Worm (Caenorhabditis elegans) whole organism, L2 larva: ENCODE measurements around the gene agt-1.
A peak's percentile ranks its signal among the peaks of the same experiment; 100 is the strongest.

Source experiments
- C34F6.9 ChIP-seq: fragments of 150-350 bp; optimal IDR thresholded peaks from 2 replicates; lab custom pipeline; 2014; ENCODE audit warnings: missing biosample characterization, missing genetic modification characterization
- R02D3.7 ChIP-seq: fragments of 150-350 bp; optimal IDR thresholded peaks from 2 replicates; lab custom pipeline; 2014; ENCODE audit warnings: missing biosample characterization, missing genetic modification characterization
- Y55F3AM.14 ChIP-seq: fragments of 200-800 bp; sonication (Bioruptor generic); optimal IDR thresholded peaks from 2 replicates; lab custom pipeline; 2018; ENCODE audit warnings: mild to moderate bottlenecking, missing genetic modification characterization, missing compliant biosample characterization
- ZK546.5 ChIP-seq: sonication (generic microtip); optimal IDR thresholded peaks from 2 replicates; lab custom pipeline; 2017; ENCODE audit warnings: missing biosample characterization, missing genetic modification characterization
- alr-1 ChIP-seq: fragments of 150-350 bp; optimal IDR thresholded peaks from 2 replicates; lab custom pipeline; 2014; ENCODE audit warnings: missing biosample characterization, missing genetic modification characterization
- ama-1 ChIP-seq: fragments of 150-350 bp; optimal IDR thresholded peaks from 2 replicates; lab custom pipeline; 2018; ENCODE audit warnings: inconsistent platforms
- ceh-16 ChIP-seq: fragments of 150-350 bp; optimal IDR thresholded peaks from 2 replicates; lab custom pipeline; 2014; ENCODE audit warnings: missing biosample characterization, missing genetic modification characterization
- crh-2 ChIP-seq: sonication (generic microtip); optimal IDR thresholded peaks from 2 replicates; lab custom pipeline; 2017; ENCODE audit warnings: missing biosample characterization, missing genetic modification characterization
- dmd-4 ChIP-seq: sonication (generic microtip); optimal IDR thresholded peaks from 2 replicates; lab custom pipeline; 2017; ENCODE audit warnings: missing biosample characterization, missing genetic modification characterization
- egl-27 ChIP-seq: sonication (generic microtip); optimal IDR thresholded peaks from 3 replicates; lab custom pipeline; 2017; ENCODE audit warnings: missing biosample characterization, missing genetic modification reagents, missing genetic modification characterization
- elt-1 ChIP-seq: fragments of 150-350 bp; optimal IDR thresholded peaks from 2 replicates; lab custom pipeline; 2014; ENCODE audit warnings: missing biosample characterization, missing genetic modification characterization
- elt-3 ChIP-seq: sonication (generic microtip); optimal IDR thresholded peaks from 2 replicates; lab custom pipeline; 2017; ENCODE audit warnings: missing biosample characterization, missing genetic modification characterization
- fos-1 ChIP-seq: fragments of 150-350 bp; optimal IDR thresholded peaks from 2 replicates; lab custom pipeline; 2014; ENCODE audit warnings: missing biosample characterization, missing genetic modification characterization
- lin-11 ChIP-seq: fragments of 150-350 bp; sonication (generic microtip); optimal IDR thresholded peaks from 2 replicates; lab custom pipeline; 2014; ENCODE audit warnings: missing biosample characterization, missing genetic modification characterization, inconsistent platforms, mixed read lengths
- lin-39 ChIP-seq: fragments of 150-350 bp; optimal IDR thresholded peaks from 2 replicates; lab custom pipeline; 2014; ENCODE audit warnings: missing biosample characterization, missing genetic modification reagents, missing genetic modification characterization
- lsy-2 ChIP-seq, 2 experiments: fragments of 150-350 bp in 1 of 2; sonication (generic microtip) in 1 of 2; optimal IDR thresholded peaks; 2 replicates each; lab custom pipeline; 2014 to 2017; ENCODE audit warnings: missing biosample characterization in 2 of 2, missing genetic modification characterization in 2 of 2
- mab-5 ChIP-seq: fragments of 150-350 bp; optimal IDR thresholded peaks from 2 replicates; lab custom pipeline; 2014; ENCODE audit warnings: missing biosample characterization, missing genetic modification characterization
- mdl-1 ChIP-seq, 2 experiments: fragments of 150-350 bp in 1 of 2; sonication (generic microtip) in 1 of 2; optimal IDR thresholded peaks; 2 replicates each; lab custom pipeline; 2017; ENCODE audit warnings: missing biosample characterization in 2 of 2, missing genetic modification characterization in 2 of 2
- nhr-10 ChIP-seq: sonication (generic microtip); optimal IDR thresholded peaks from 2 replicates; lab custom pipeline; 2017; ENCODE audit warnings: missing biosample characterization, missing genetic modification characterization
- nhr-11 ChIP-seq: fragments of 150-350 bp; optimal IDR thresholded peaks from 2 replicates; lab custom pipeline; 2014; ENCODE audit warnings: missing biosample characterization, missing genetic modification characterization
- nhr-129 ChIP-seq: fragments of 150-350 bp; optimal IDR thresholded peaks from 2 replicates; lab custom pipeline; 2014; ENCODE audit warnings: missing biosample characterization, missing genetic modification characterization
- nhr-21 ChIP-seq: fragments of 150-350 bp; optimal IDR thresholded peaks from 2 replicates; lab custom pipeline; 2014; ENCODE audit warnings: missing biosample characterization, missing genetic modification characterization
- nhr-25 ChIP-seq: fragments of 150-350 bp; sonication (generic microtip); optimal IDR thresholded peaks from 3 replicates; lab custom pipeline; 2014; ENCODE audit warnings: missing biosample characterization, missing genetic modification characterization
- nhr-77 ChIP-seq: fragments of 150-350 bp; optimal IDR thresholded peaks from 2 replicates; lab custom pipeline; 2014; ENCODE audit warnings: missing biosample characterization, missing genetic modification characterization
- peb-1 ChIP-seq: fragments of 150-350 bp; optimal IDR thresholded peaks from 2 replicates; lab custom pipeline; 2014; ENCODE audit warnings: missing biosample characterization, missing genetic modification characterization
- sem-4 ChIP-seq: fragments of 150-350 bp; optimal IDR thresholded peaks from 2 replicates; lab custom pipeline; 2014; ENCODE audit warnings: missing biosample characterization, missing genetic modification reagents, missing genetic modification characterization
- sma-3 ChIP-seq: sonication (generic microtip); optimal IDR thresholded peaks from 2 replicates; lab custom pipeline; 2016; ENCODE audit warnings: missing genetic modification reagents, missing genetic modification characterization, missing compliant biosample characterization
- unc-62 ChIP-seq: fragments of 150-350 bp; optimal IDR thresholded peaks from 2 replicates; lab custom pipeline; 2014; ENCODE audit warnings: missing biosample characterization, missing genetic modification reagents, missing genetic modification characterization
- zag-1 ChIP-seq: fragments of 150-350 bp; optimal IDR thresholded peaks from 2 replicates; lab custom pipeline; 2014; ENCODE audit warnings: missing biosample characterization, missing genetic modification characterization

agt-1 gene

DNA sequence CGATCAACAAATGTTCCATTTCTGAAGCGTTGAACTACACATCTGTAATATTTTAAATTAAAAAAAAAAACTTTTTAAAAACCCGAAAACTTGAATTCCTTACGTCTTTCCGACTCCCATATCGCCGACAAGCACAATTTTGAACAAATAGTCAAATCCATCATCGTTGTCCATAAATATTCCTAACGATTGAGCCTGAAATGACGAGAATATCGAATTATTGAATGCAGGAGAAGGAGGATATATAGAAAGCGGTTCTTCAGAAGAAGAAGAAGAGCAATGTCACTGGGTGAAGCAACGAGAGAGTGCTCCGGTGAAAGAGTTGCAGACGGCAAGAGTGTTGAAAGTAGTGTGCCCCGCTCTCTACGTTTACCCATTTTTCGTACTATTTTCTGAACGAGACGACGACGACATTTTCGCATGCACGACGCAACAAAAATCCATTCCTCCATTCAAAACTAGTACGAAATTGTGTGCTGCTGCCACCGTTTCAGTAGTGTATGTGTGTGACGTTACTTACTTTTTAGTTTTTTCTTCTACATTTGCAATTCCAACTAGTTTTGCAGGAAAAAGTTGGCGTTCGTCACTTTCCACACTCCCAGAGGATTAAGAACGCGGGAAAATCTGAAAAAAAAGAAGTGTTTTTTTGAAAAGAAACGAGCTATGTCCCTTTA, 14.7 kb upstream of the agt-1 start, which contains the start of gene rab-19:
Gene rab-19, minus strand, starts transcription at position 624 of the 674 bp plus-strand sequence.
- TF ChIP-seq fos-1 (tag; lab: Kevin White, UChicago), result no peak
- TF ChIP-seq zag-1 (tag; lab: Kevin White, UChicago), result no peak
- TF ChIP-seq nhr-129 (tag; lab: Kevin White, UChicago), result peak; percentile 87
- peak; percentile 37 for TF ChIP-seq C34F6.9 (tag; lab: Kevin White, UChicago)
- peak in 1 of 2 experiments; percentile 35 for TF ChIP-seq lsy-2 (tag; optimal IDR thresholded peaks at IDR 0.05; lab: Kevin White, UChicago)
- no peak for TF ChIP-seq elt-1 (tag; lab: Kevin White, UChicago)
- peak; percentile 37 for TF ChIP-seq lin-11 (tag; lab: Kevin White, UChicago)

DNA sequence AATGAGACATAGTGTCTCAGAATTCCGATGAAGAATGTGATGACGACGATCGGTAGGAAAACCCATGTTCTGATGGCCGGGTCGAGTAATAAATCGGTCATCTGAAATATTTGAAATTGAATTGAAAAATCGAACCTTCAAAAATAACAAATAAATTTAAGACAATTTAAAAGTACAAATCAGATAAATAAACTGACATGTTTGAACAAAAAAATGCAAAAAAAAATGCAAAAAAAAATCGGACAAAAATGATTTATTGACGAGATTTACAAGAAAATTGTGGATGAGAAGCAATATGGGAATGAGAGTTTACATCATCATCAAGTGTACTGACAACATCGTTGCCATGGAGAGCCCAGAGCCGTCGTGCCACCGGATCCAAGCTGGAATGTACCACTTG, 12.6 kb upstream of the agt-1 start, which contains the start of gene emc-3:
Gene emc-3, minus strand, starts transcription at position 101 of the 400 bp plus-strand sequence.
- TF ChIP-seq crh-2 (tag; lab: Kevin White, UChicago) (no peak), egl-27 (tag; lab: Kevin White, UChicago) (no peak), lin-11 (tag; lab: Kevin White, UChicago) (no peak), mdl-1 (tag; optimal IDR thresholded peaks at IDR 0.05; lab: Kevin White, UChicago) (no peak), nhr-21 (tag; lab: Kevin White, UChicago) (no peak), nhr-10 (tag; lab: Kevin White, UChicago) (no peak), elt-3 (tag; lab: Kevin White, UChicago) (no peak), Y55F3AM.14 (GFP tag; lab: Kevin White, UChicago) (no peak), dmd-4 (tag; lab: Kevin White, UChicago) (no peak)

DNA sequence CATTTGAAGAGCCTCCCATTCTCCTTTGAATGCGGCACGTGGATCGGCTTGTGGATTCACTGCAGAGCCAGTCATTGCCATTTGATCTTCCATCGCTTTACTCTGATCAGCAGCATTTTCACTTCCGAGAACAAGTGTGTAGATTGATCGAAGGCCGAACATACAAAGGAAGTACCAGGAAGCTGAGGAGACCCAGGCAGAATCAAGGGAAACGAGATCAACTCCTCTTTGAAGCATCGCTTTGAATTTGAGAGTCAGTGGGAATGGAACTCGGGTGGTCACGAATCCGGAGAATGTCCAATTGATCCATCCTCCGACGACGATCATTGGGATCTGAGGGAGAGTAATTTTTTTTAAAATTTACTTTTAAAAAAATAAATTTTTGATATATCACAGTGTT, 11.3 kb upstream of the agt-1 start:
- TF ChIP-seq ceh-16 (tag; lab: Kevin White, UChicago), result no peak
- no peak for TF ChIP-seq lin-39
- no peak for TF ChIP-seq ama-1 (lab: Kevin White, UChicago)
- no peak for TF ChIP-seq ZK546.5 (tag; lab: Kevin White, UChicago)
- no peak for TF ChIP-seq sem-4
- no peak for TF ChIP-seq dmd-4 (tag; lab: Kevin White, UChicago)
- TF ChIP-seq unc-62 (GFP tag; lab: Kevin White, UChicago), result no peak
- no peak for TF ChIP-seq nhr-25 (tag; lab: Kevin White, UChicago)
- TF ChIP-seq C34F6.9 (tag; lab: Kevin White, UChicago), result no peak
- TF ChIP-seq, all 48 proteins: peak for 0

DNA sequence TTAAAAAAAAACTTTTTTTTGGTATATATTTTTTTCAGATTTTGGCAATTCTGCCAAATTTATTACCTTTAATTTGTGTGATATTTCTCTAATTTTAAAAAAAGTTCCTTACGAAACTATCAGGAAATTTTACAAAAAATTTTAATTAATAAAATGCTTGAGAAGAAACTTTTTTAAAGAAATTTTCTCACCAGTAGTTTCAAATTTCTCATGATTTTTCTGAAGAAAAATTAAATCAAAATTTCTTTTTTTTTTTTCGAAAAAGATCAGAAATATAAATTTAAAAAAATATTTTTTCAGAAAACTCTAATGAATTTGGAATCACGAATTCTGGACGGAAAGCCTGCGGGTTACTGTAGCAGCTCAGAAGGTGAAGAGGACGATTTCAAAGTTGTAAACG, 8.5 kb upstream of the agt-1 start, which contains the start of gene mau-8:
Gene mau-8, plus strand, starts transcription at position 301 of the 400 bp plus-strand sequence.
- TF ChIP-seq mab-5 (tag; lab: Kevin White, UChicago) (no peak), nhr-129 (tag; lab: Kevin White, UChicago) (no peak), C34F6.9 (tag; lab: Kevin White, UChicago) (no peak), lin-11 (tag; lab: Kevin White, UChicago) (no peak)

ce11 chrIV:13374918-13375317, 5.7 kb upstream of the agt-1 start:
- TF ChIP-seq nhr-21 (tag; lab: Kevin White, UChicago), result no peak
- TF ChIP-seq R02D3.7, result no peak
- TF ChIP-seq peb-1, result no peak
- TF ChIP-seq C34F6.9 (tag; lab: Kevin White, UChicago), result no peak
- TF ChIP-seq nhr-77 (tag; lab: Kevin White, UChicago), result no peak
- TF ChIP-seq nhr-129 (tag; lab: Kevin White, UChicago), result no peak
- TF ChIP-seq egl-27 (tag; lab: Kevin White, UChicago), result no peak
- no peak for TF ChIP-seq sma-3
- TF ChIP-seq ZK546.5 (tag; lab: Kevin White, UChicago), result no peak
- no peak for TF ChIP-seq lsy-2 (tag; optimal IDR thresholded peaks at IDR 0.05; lab: Kevin White, UChicago)
- TF ChIP-seq, all 48 proteins: peak for 0

- TF ChIP-seq nhr-11 (tag; lab: Kevin White, UChicago), result no peak
- TF ChIP-seq alr-1 (tag; lab: Kevin White, UChicago), result no peak
Measured at ce11 chrIV:13371699-13372098, 2.5 kb upstream of the agt-1 start, which contains the start of gene Y62E10A.6. Gene Y62E10A.6 (plus strand): TSS chrIV:13371999.
